Worm (Caenorhabditis elegans): ENCODE data around the gene T08H10.3.

- no peak for TF ChIP-seq unc-62 (GFP tag; optimal IDR thresholded peaks at IDR 0.05 in 1 of 2)
- no peak for TF ChIP-seq unc-62 (tag; optimal IDR thresholded peaks at IDR 0.05)
- no peak for TF ChIP-seq jun-1 (tag; optimal IDR thresholded peaks at IDR 0.05)
- TF ChIP-seq pha-4 (GFP tag; IDR thresholded peaks at IDR 0.05) = no peak
- TF ChIP-seq pha-4 (tag; optimal IDR thresholded peaks at IDR 0.05) = no peak
- no peak for TF ChIP-seq nhr-48 (tag; optimal IDR thresholded peaks at IDR 0.05)
- TF ChIP-seq zag-1 (tag; optimal IDR thresholded peaks at IDR 0.05) = no peak
- TF ChIP-seq fkh-10 (GFP tag; optimal IDR thresholded peaks at IDR 0.05) = no peak
- TF ChIP-seq dpl-1 (GFP tag; optimal IDR thresholded peaks at IDR 0.05) = no peak
Observed at ce11 chrV:4486626-4487025, 15.5 kb downstream of the T08H10.3 start.
